Fruit fly (Drosophila melanogaster) whole organism, embryonic: ENCODE data around the gene CG43062.
A peak's percentile ranks its signal among the peaks of the same experiment; 100 is the strongest.

Experiments
- Ada2b ChIP-seq: fragments of 200-800 bp; sonication (Bioruptor generic); IDR thresholded peaks from 2 replicates; pipeline ENCODE4 v1.3.6; 2022; ENCODE audit warnings: missing biosample characterization, missing genetic modification characterization
- Awh ChIP-seq: fragments of 200-800 bp; sonication (Bioruptor generic); IDR thresholded peaks from 2 replicates; pipeline ENCODE4, ENCODE4 v1.3.6; 2022; ENCODE audit warnings: missing biosample characterization, missing genetic modification characterization
- CG11504 ChIP-seq: fragments of 200-800 bp; sonication (Bioruptor generic); optimal IDR thresholded peaks from 3 replicates; lab custom pipeline; 2019; ENCODE audit warnings: missing biosample characterization, mild to moderate bottlenecking, missing genetic modification characterization, moderate library complexity
- CG12744 ChIP-seq: fragments of 200-800 bp; sonication (Bioruptor generic); optimal IDR thresholded peaks from 2 replicates; lab custom pipeline; 2016; ENCODE audit warnings: missing biosample characterization, missing genetic modification characterization
- CG14014 ChIP-seq: fragments of 200-800 bp; sonication (Bioruptor generic); IDR thresholded peaks from 2 replicates; pipeline ENCODE4 v1.3.6; 2022; ENCODE audit warnings: missing biosample characterization, missing genetic modification characterization
- CG15073 ChIP-seq: fragments of 200-800 bp; sonication (Bioruptor generic); optimal IDR thresholded peaks from 2 replicates; lab custom pipeline; 2016; ENCODE audit warnings: missing biosample characterization, missing genetic modification characterization
- CG15269 ChIP-seq: fragments of 200-800 bp; sonication (Bioruptor generic); optimal IDR thresholded peaks from 2 replicates; lab custom pipeline; 2018; ENCODE audit warnings: missing biosample characterization, mild to moderate bottlenecking, missing genetic modification characterization, moderate library complexity
- CG17912 ChIP-seq: fragments of 200-800 bp; sonication (Bioruptor generic); optimal IDR thresholded peaks from 2 replicates; lab custom pipeline; 2018; ENCODE audit warnings: missing biosample characterization, mild to moderate bottlenecking, missing genetic modification characterization
- CG2116 ChIP-seq: fragments of 200-800 bp; sonication (Bioruptor generic); optimal IDR thresholded peaks from 3 replicates; lab custom pipeline; 2018; ENCODE audit warnings: missing biosample characterization, mild to moderate bottlenecking, missing genetic modification characterization
- CG2712 ChIP-seq: fragments of 200-800 bp; optimal IDR thresholded peaks from 3 replicates; lab custom pipeline; 2019; ENCODE audit warnings: missing biosample characterization, mild to moderate bottlenecking, missing genetic modification characterization, moderate library complexity
- CG2875 ChIP-seq: fragments of 200-800 bp; sonication (Bioruptor generic); optimal IDR thresholded peaks from 2 replicates; lab custom pipeline; 2017; ENCODE audit warnings: missing biosample characterization, mild to moderate bottlenecking, missing genetic modification characterization, missing genetic modification reagents
- CG2889 ChIP-seq: fragments of 200-800 bp; sonication (Bioruptor generic); IDR thresholded peaks from 3 replicates; pipeline ENCODE4 v1.3.6; 2022; ENCODE audit warnings: missing biosample characterization, missing genetic modification characterization
- CG30403 ChIP-seq: fragments of 200-800 bp; sonication (Bioruptor generic); optimal IDR thresholded peaks from 3 replicates; lab custom pipeline; 2016; ENCODE audit warnings: missing biosample characterization, missing genetic modification characterization
- CG31365 ChIP-seq: fragments of 200-800 bp; sonication (Bioruptor generic); optimal IDR thresholded peaks from 2 replicates; lab custom pipeline; 2018; ENCODE audit warnings: missing biosample characterization, mild to moderate bottlenecking, missing genetic modification characterization
- CG3407 ChIP-seq: fragments of 200-800 bp; sonication (Bioruptor generic); optimal IDR thresholded peaks from 2 replicates; lab custom pipeline; 2018; ENCODE audit warnings: missing biosample characterization, mild to moderate bottlenecking, missing genetic modification characterization
- CG3838 ChIP-seq: fragments of 200-800 bp; sonication (Bioruptor generic); optimal IDR thresholded peaks from 3 replicates; lab custom pipeline; 2016; ENCODE audit warnings: missing biosample characterization, missing genetic modification characterization
- CG6175 ChIP-seq: fragments of 200-800 bp; sonication (Bioruptor generic); IDR thresholded peaks from 3 replicates; pipeline ENCODE4 v1.3.6; 2022; ENCODE audit warnings: missing biosample characterization, missing genetic modification characterization
- CG8359 ChIP-seq: fragments of 200-800 bp; sonication (Bioruptor generic); optimal IDR thresholded peaks from 2 replicates; lab custom pipeline; 2017; ENCODE audit warnings: missing biosample characterization, mild to moderate bottlenecking, missing genetic modification characterization, borderline replicate concordance
- CG8388 ChIP-seq: fragments of 200-800 bp; sonication (Bioruptor generic); optimal IDR thresholded peaks from 2 replicates; lab custom pipeline; 2019; ENCODE audit warnings: missing biosample characterization, mild to moderate bottlenecking, missing genetic modification characterization, moderate library complexity
- CG9727 ChIP-seq: fragments of 200-800 bp; sonication (Bioruptor generic); optimal IDR thresholded peaks from 3 replicates; lab custom pipeline; 2017; ENCODE audit warnings: missing biosample characterization, mild to moderate bottlenecking, missing genetic modification characterization
- CG9817 ChIP-seq: fragments of 200-800 bp; sonication (Bioruptor generic); optimal IDR thresholded peaks from 2 replicates; lab custom pipeline; 2018; ENCODE audit warnings: missing biosample characterization, mild to moderate bottlenecking, missing genetic modification characterization, moderate library complexity
- CHES-1-like ChIP-seq: fragments of 200-800 bp; sonication (Bioruptor generic); optimal IDR thresholded peaks from 2 replicates; lab custom pipeline; 2016; ENCODE audit warnings: missing biosample characterization, missing genetic modification characterization
- Chrac-16 ChIP-seq: fragments of 200-800 bp; sonication (Bioruptor generic); optimal IDR thresholded peaks from 3 replicates; lab custom pipeline; 2016; ENCODE audit warnings: missing biosample characterization, missing genetic modification characterization
- Dbx ChIP-seq: fragments of 200-800 bp; sonication (Bioruptor generic); IDR thresholded peaks from 3 replicates; pipeline ENCODE4 v1.3.6; 2022; ENCODE audit warnings: missing biosample characterization, missing genetic modification characterization
- Dek ChIP-seq: fragments of 200-800 bp; sonication (Bioruptor generic); optimal IDR thresholded peaks from 3 replicates; lab custom pipeline; 2019; ENCODE audit warnings: missing biosample characterization, mild to moderate bottlenecking, missing genetic modification characterization, moderate library complexity
- Ets65A ChIP-seq: fragments of 200-800 bp; sonication (Bioruptor generic); peaks from one replicate; lab custom pipeline; 2016; ENCODE audit warnings: missing biosample characterization, missing genetic modification characterization
- H15 ChIP-seq: fragments of 200-800 bp; sonication (Bioruptor generic); IDR thresholded peaks from 3 replicates; pipeline ENCODE4 v1.3.6; 2022; ENCODE audit warnings: missing biosample characterization, missing genetic modification characterization
- Lhr ChIP-seq: fragments of 200-800 bp; sonication (Bioruptor generic); optimal IDR thresholded peaks from 3 replicates; lab custom pipeline; 2017; ENCODE audit warnings: mild to moderate bottlenecking, missing biosample characterization, missing genetic modification reagents, missing genetic modification characterization
- Lpt ChIP-seq: fragments of >200 bp; optimal IDR thresholded peaks from 2 replicates; lab custom pipeline; 2018; ENCODE audit warnings: missing biosample characterization, missing genetic modification characterization
- Myb ChIP-seq: fragments of 200-800 bp; sonication (Bioruptor generic); optimal IDR thresholded peaks from 2 replicates; lab custom pipeline; 2016; ENCODE audit warnings: missing biosample characterization, missing genetic modification characterization
- Xrp1 ChIP-seq: fragments of 200-800 bp; sonication (Bioruptor generic); IDR thresholded peaks from 2 replicates; pipeline ENCODE4 v1.3.6; 2022; ENCODE audit warnings: missing biosample characterization, missing genetic modification characterization
- abd-A ChIP-seq: fragments of 200-800 bp; sonication (Bioruptor generic); optimal IDR thresholded peaks from 3 replicates; lab custom pipeline; 2019; ENCODE audit warnings: missing biosample characterization, mild to moderate bottlenecking, missing genetic modification characterization, moderate library complexity
- ci ChIP-seq: fragments of 200-800 bp; sonication (Bioruptor generic); IDR thresholded peaks from 3 replicates; pipeline ENCODE4 v1.3.6; 2022; ENCODE audit warnings: missing biosample characterization, missing genetic modification characterization
- croc ChIP-seq: fragments of 200-800 bp; sonication (Bioruptor generic); conservative IDR thresholded peaks from 3 replicates; pipeline ENCODE4 v1.3.6; 2022; ENCODE audit warnings: missing biosample characterization, missing genetic modification characterization
- dati ChIP-seq: fragments of 200-800 bp; sonication (Bioruptor generic); IDR thresholded peaks from 2 replicates; pipeline ENCODE4 v1.3.6; 2022; ENCODE audit warnings: missing biosample characterization, missing genetic modification characterization
- dm ChIP-seq: fragments of 200-800 bp; sonication (Bioruptor generic); optimal IDR thresholded peaks from 3 replicates; lab custom pipeline; 2016; ENCODE audit warnings: missing biosample characterization, missing genetic modification characterization
- dmrt11E ChIP-seq: fragments of 200-800 bp; sonication (Bioruptor generic); optimal IDR thresholded peaks from 3 replicates; lab custom pipeline; 2018; ENCODE audit warnings: missing biosample characterization, mild to moderate bottlenecking, missing genetic modification characterization, moderate library complexity
- ems ChIP-seq: fragments of 200-800 bp; sonication (Bioruptor generic); optimal IDR thresholded peaks from 3 replicates; lab custom pipeline; 2016; ENCODE audit warnings: missing biosample characterization, missing genetic modification characterization
- fru ChIP-seq: fragments of >200 bp; optimal IDR thresholded peaks from 2 replicates; lab custom pipeline; 2017
- gsb-n ChIP-seq: fragments of 200-800 bp; sonication (Bioruptor generic); optimal IDR thresholded peaks from 3 replicates; lab custom pipeline; 2018; ENCODE audit warnings: missing biosample characterization, mild to moderate bottlenecking, missing genetic modification characterization
- kay ChIP-seq: fragments of 200-800 bp; sonication (Bioruptor generic); optimal IDR thresholded peaks from 2 replicates; lab custom pipeline; 2016; ENCODE audit warnings: missing biosample characterization, missing genetic modification characterization
- peb ChIP-seq: fragments of 200-800 bp; sonication (Bioruptor generic); IDR thresholded peaks from 2 replicates; pipeline ENCODE4 v1.3.6; 2022; ENCODE audit warnings: missing biosample characterization, missing genetic modification characterization
- phol ChIP-seq: fragments of 200-800 bp; sonication (Bioruptor generic); optimal IDR thresholded peaks from 3 replicates; lab custom pipeline; 2018; ENCODE audit warnings: missing biosample characterization, mild to moderate bottlenecking, missing genetic modification characterization, moderate library complexity
- psq ChIP-seq: fragments of 200-800 bp; sonication (Bioruptor generic); optimal IDR thresholded peaks from 2 replicates; lab custom pipeline; 2017; ENCODE audit warnings: missing biosample characterization, missing genetic modification characterization
- seq ChIP-seq: fragments of 200-800 bp; sonication (Bioruptor generic); IDR thresholded peaks from 2 replicates; pipeline ENCODE4 v1.3.6; 2022; ENCODE audit warnings: missing biosample characterization, missing genetic modification characterization
- sisA ChIP-seq: fragments of 200-800 bp; sonication (Bioruptor generic); IDR thresholded peaks from 2 replicates; pipeline ENCODE4 v1.3.6; 2022; ENCODE audit warnings: missing biosample characterization, missing genetic modification characterization
- sqz ChIP-seq: fragments of 200-800 bp; sonication (Bioruptor generic); optimal IDR thresholded peaks from 3 replicates; lab custom pipeline; 2018; ENCODE audit warnings: missing biosample characterization, mild to moderate bottlenecking, missing genetic modification characterization
- ssp ChIP-seq: fragments of 200-800 bp; sonication (Bioruptor generic); IDR thresholded peaks from 2 replicates; pipeline ENCODE4 v1.3.6; 2022; ENCODE audit warnings: missing biosample characterization, missing genetic modification characterization
- stc ChIP-seq: fragments of 200-800 bp; sonication (Bioruptor generic); IDR thresholded peaks from 2 replicates; pipeline ENCODE4 v1.3.6; 2022; ENCODE audit warnings: missing biosample characterization, missing genetic modification characterization
- tna ChIP-seq: fragments of 200-800 bp; sonication (Bioruptor generic); IDR thresholded peaks from 2 replicates; pipeline ENCODE4 v1.3.6; 2022; ENCODE audit warnings: missing biosample characterization, missing genetic modification characterization; ENCODE audit not compliant: partially characterized antibody
- vnd ChIP-seq: fragments of 200-800 bp; sonication (Bioruptor generic); IDR thresholded peaks from 3 replicates; pipeline ENCODE4 v1.3.6; 2022; ENCODE audit warnings: missing biosample characterization, missing genetic modification characterization; ENCODE audit not compliant: partially characterized antibody

CG43062 gene

dm6 chr3R:11779357-11780018 lies 29.4 kb downstream of the CG43062 start (continued):
- TF ChIP-seq psq (no peak), abd-A (tag; lab: Kevin White, UChicago) (no peak), CG17912 (no peak), ssp (GFP tag; lab: Robert Waterston, UW) (peak; percentile 49; the same call in 1 of the 2 replicates), CG30403 (peak; percentile 78), dmrt11E (tag; lab: Kevin White, UChicago) (peak; percentile 97), ems (GFP tag; lab: Kevin White, UChicago) (peak; percentile 16), CG6175 (no peak), CG14014 (GFP tag; lab: Robert Waterston, UW) (no peak), Ets65A (GFP tag; lab: Kevin White, UChicago) (peak; percentile 88), sisA (GFP tag; lab: Robert Waterston, UW) (peak; percentile 65), CG9817 (tag; lab: Kevin White, UChicago) (peak; percentile 5), H15 (GFP tag; lab: Robert Waterston, UW) (0 out of 3 replicates have a peak, but pooled peaks have one; percentile 30), stc (GFP tag; lab: Robert Waterston, UW) (peak; percentile 22; the same call in 1 of the 2 replicates), Dek (peak; percentile 42), CG15269 (tag; lab: Kevin White, UChicago) (peak; percentile 47), CG11504 (peak; percentile 79), CG31365 (tag; lab: Kevin White, UChicago) (no peak), CG9727 (GFP tag; lab: Kevin White, UChicago) (peak; percentile 84), phol (peak; percentile 92), sqz (GFP tag; lab: Kevin White, UChicago) (peak; percentile 12), CG2875 (GFP tag; lab: Kevin White, UChicago) (peak; percentile 67), Myb (no peak), Dbx (GFP tag; lab: Robert Waterston, UW) (no peak), CG2116 (peak; percentile 40), CG2889 (GFP tag; lab: Robert Waterston, UW) (no peak), kay (no peak), Awh (GFP tag; lab: Robert Waterston, UW) (peak; percentile 43; the same call in 1 of the 2 replicates), Lhr (GFP tag; lab: Kevin White, UChicago) (peak; percentile 74), CG12744 (GFP tag; lab: Kevin White, UChicago) (peak; percentile 12), gsb-n (tag; lab: Kevin White, UChicago) (peak; percentile 91), ci (peak; percentile 70; the same call in 1 of the 3 replicates), peb (GFP tag; lab: Robert Waterston, UW) (peak; percentile 53), CG8388 (GFP tag; lab: Kevin White, UChicago) (peak; percentile 85), vnd (no peak), dm (peak; percentile 20), croc (GFP tag; lab: Robert Waterston, UW) (peak; percentile 86), Ada2b (GFP tag; lab: Robert Waterston, UW) (no peak), CG3407 (GFP tag; lab: Kevin White, UChicago) (peak; percentile 71), Lpt (GFP tag; lab: Kevin White, UChicago) (peak; percentile 61), CG3838 (peak; percentile 59), CHES-1-like (GFP tag; lab: Kevin White, UChicago) (peak; percentile 26), dati (no peak), fru (lab: Kevin White, UChicago) (no peak), seq (GFP tag; lab: Robert Waterston, UW) (no peak), CG2712 (tag; lab: Kevin White, UChicago) (peak; percentile 94), CG15073 (GFP tag; lab: Kevin White, UChicago) (peak; percentile 43), CG8359 (GFP tag; lab: Kevin White, UChicago) (peak; percentile 76), Chrac-16 (GFP tag; lab: Kevin White, UChicago) (peak; percentile 78), tna (GFP tag; lab: Robert Waterston, UW) (no peak), Xrp1 (GFP tag; lab: Robert Waterston, UW) (peak; percentile 77)
